Worm (Caenorhabditis elegans): ENCODE results near the gene cyp-13A7.

ce11 chrII:9828502-9828901, 25.1 kb downstream of the cyp-13A7 start:
- no peak for TF ChIP-seq ztf-11 (tag; optimal IDR thresholded peaks at IDR 0.05)
- no peak for TF ChIP-seq fkh-10 (GFP tag; optimal IDR thresholded peaks at IDR 0.05)
- TF ChIP-seq snpc-4 (tag; optimal IDR thresholded peaks at IDR 0.05): no peak
- TF ChIP-seq ceh-8 (GFP tag; optimal IDR thresholded peaks at IDR 0.05): no peak
- no peak for TF ChIP-seq ceh-82 (tag; optimal IDR thresholded peaks at IDR 0.05)
- TF ChIP-seq mep-1 (tag; optimal IDR thresholded peaks at IDR 0.05): no peak
- TF ChIP-seq C34B4.2 (tag; optimal IDR thresholded peaks at IDR 0.05): no peak
- TF ChIP-seq ztf-4 (tag; optimal IDR thresholded peaks at IDR 0.05): no peak
- no peak for TF ChIP-seq efl-1 (optimal IDR thresholded peaks at IDR 0.05)
- TF ChIP-seq efl-1 (GFP tag; optimal IDR thresholded peaks at IDR 0.05 in 1 of 2): no peak
- no peak for TF ChIP-seq isw-1 (GFP tag; IDR thresholded peaks at IDR 0.05)
- no peak for TF ChIP-seq unc-62 (GFP tag; optimal IDR thresholded peaks at IDR 0.05)
- no peak for TF ChIP-seq lin-39 (tag; optimal IDR thresholded peaks at IDR 0.05)

Data from whole organism, L1 larva.